Worm (Caenorhabditis elegans): ENCODE results near the gene skr-4.
"Not testable (repeated sequence)": the region's sequence is repeated elsewhere in the genome, so short reads cannot be mapped to it uniquely, and the experiment has no call there.

- TF ChIP-seq blmp-1, ztf-11, mep-1 (tag; optimal IDR thresholded peaks at IDR 0.05): not testable (repeated sequence)
Measured at ce11 chrV:19948993-19949392, 25.0 kb downstream of the skr-4 start, which contains the start of gene tmed-4.
